Worm (Caenorhabditis elegans): ENCODE results near the gene pqn-89.
A peak's percentile ranks its signal among the peaks of the same experiment; 100 is the strongest.

DNA sequence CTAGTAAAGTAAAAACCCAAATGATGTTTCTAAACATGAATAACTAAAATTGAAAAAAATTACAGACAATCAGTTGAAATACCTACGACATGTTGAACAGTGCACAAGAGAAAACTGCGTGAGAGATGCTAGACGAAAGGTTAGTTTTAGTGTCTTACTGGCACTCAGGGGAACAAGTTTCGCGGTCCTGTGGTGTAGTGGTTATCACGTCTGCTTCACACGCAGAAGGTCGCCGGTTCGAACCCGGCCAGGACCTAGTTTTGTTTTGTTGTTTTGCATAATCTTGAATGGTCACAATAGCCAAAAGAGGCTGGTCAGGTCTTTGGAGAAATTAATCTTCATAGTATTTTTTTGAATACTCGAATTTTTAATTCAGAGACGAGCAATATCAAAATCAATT lies 25.5 kb upstream of the pqn-89 start:
- TF ChIP-seq zag-1 (tag; optimal IDR thresholded peaks at IDR 0.05) (no peak), mep-1 (tag; optimal IDR thresholded peaks at IDR 0.05) (no peak), rnt-1 (tag; optimal IDR thresholded peaks at IDR 0.05) (peak; percentile 44), pqm-1 (tag; optimal IDR thresholded peaks at IDR 0.05) (no peak), ama-1 (optimal IDR thresholded peaks at IDR 0.05) (no peak), C16A3.4 (tag; optimal IDR thresholded peaks at IDR 0.05) (peak; percentile 37), alr-1 (tag; optimal IDR thresholded peaks at IDR 0.05; ENCODE audit: borderline replicate concordance) (no peak)

Measured in whole organism, L1 larva.